Worm (Caenorhabditis elegans) whole organism, young adult: ENCODE results near the gene fcho-1.

ENCODE experiments used
- C17E4.6 ChIP-seq: fragments of 200-800 bp; sonication (Bioruptor generic); IDR thresholded peaks from 2 replicates; pipeline ENCODE4 v1.3.6; 2022; ENCODE audit warnings: missing genetic modification reagents, missing genetic modification characterization, missing compliant biosample characterization
- D2030.7 ChIP-seq: fragments of 200-800 bp; sonication (Bioruptor generic); IDR thresholded peaks from 2 replicates; pipeline ENCODE4 v1.3.6; 2022; ENCODE audit warnings: missing genetic modification reagents, missing genetic modification characterization, missing compliant biosample characterization
- F49E8.2 ChIP-seq: sonication (generic microtip); optimal IDR thresholded peaks from 3 replicates; lab custom pipeline; 2017; ENCODE audit warnings: missing genetic modification characterization, mild to moderate bottlenecking, missing compliant biosample characterization, antibody characterized with exemption, moderate library complexity; ENCODE audit not compliant: insufficient read depth
- F55B11.4 ChIP-seq: sonication (generic microtip); optimal IDR thresholded peaks from 2 replicates; lab custom pipeline; 2016; ENCODE audit warnings: missing compliant biosample characterization, missing genetic modification characterization, borderline replicate concordance; ENCODE audit not compliant: insufficient read depth
- ccch-3 ChIP-seq: fragments of 200-800 bp; sonication (Bioruptor generic); optimal IDR thresholded peaks from 2 replicates; lab custom pipeline; 2018; ENCODE audit warnings: mild to moderate bottlenecking, missing genetic modification characterization, missing compliant biosample characterization
- die-1 ChIP-seq: sonication (generic microtip); optimal IDR thresholded peaks from 2 replicates; lab custom pipeline; 2016; ENCODE audit warnings: missing genotype, mild to moderate bottlenecking, missing genetic modification characterization, missing compliant biosample characterization
- ets-4 ChIP-seq: fragments of 200-800 bp; sonication (Bioruptor generic); optimal IDR thresholded peaks from 2 replicates; lab custom pipeline; 2018; ENCODE audit warnings: mild to moderate bottlenecking, missing genetic modification characterization, missing compliant biosample characterization
- lag-1 ChIP-seq: fragments of 200-800 bp; sonication (Bioruptor generic); IDR thresholded peaks from 2 replicates; pipeline ENCODE4 v1.3.6; 2022; ENCODE audit warnings: missing genetic modification reagents, missing genetic modification characterization, missing compliant biosample characterization
- nhr-120 ChIP-seq: fragments of 200-800 bp; sonication (Bioruptor generic); IDR thresholded peaks from 2 replicates; pipeline ENCODE4 v1.3.6; 2022; ENCODE audit warnings: missing genetic modification characterization, missing compliant biosample characterization
- pha-4 ChIP-seq: fragments of 150-350 bp; sonication (generic microtip); optimal IDR thresholded peaks from 2 replicates; lab custom pipeline; 2014; ENCODE audit warnings: missing biosample characterization, missing genetic modification reagents, missing genetic modification characterization
- ztf-28 ChIP-seq: fragments of 200-800 bp; sonication (Bioruptor generic); IDR thresholded peaks from 2 replicates; pipeline ENCODE4 v1.3.6; 2022; ENCODE audit warnings: missing genetic modification reagents, missing genetic modification characterization, missing compliant biosample characterization

ce11 chrII:1340049-1340448 lies 29.7 kb downstream of the fcho-1 start:
- TF ChIP-seq C17E4.6 (no peak), D2030.7 (no peak), pha-4 (tag; lab: Kevin White, UChicago) (no peak), lag-1 (GFP tag; lab: Robert Waterston, UW) (no peak), F55B11.4 (no peak), nhr-120 (no peak), ztf-28 (GFP tag; lab: Robert Waterston, UW) (no peak), F49E8.2 (tag; lab: Kevin White, UChicago) (no peak), ets-4 (GFP tag; lab: Kevin White, UChicago) (no peak), ccch-3 (GFP tag; lab: Kevin White, UChicago) (no peak), die-1 (tag; lab: Kevin White, UChicago) (no peak)
